Worm (Caenorhabditis elegans) whole organism, L4 larva: ENCODE measurements around the gene srh-194.

Experiments used
- D1046.2 ChIP-seq: fragments of 200-800 bp; sonication (Bioruptor generic); IDR thresholded peaks from 2 replicates; pipeline ENCODE4 v1.3.6; 2022; ENCODE audit warnings: missing genetic modification characterization, missing compliant biosample characterization
- F10B5.3 ChIP-seq: sonication (generic microtip); optimal IDR thresholded peaks from 2 replicates; lab custom pipeline; 2016; ENCODE audit warnings: mild to moderate bottlenecking, missing genetic modification characterization, missing compliant biosample characterization
- F37D6.2 ChIP-seq: sonication (generic microtip); optimal IDR thresholded peaks from 2 replicates; lab custom pipeline; 2016; ENCODE audit warnings: mild to moderate bottlenecking, missing genetic modification characterization, missing compliant biosample characterization
- F44E2.7 ChIP-seq: fragments of 200-800 bp; sonication (Bioruptor generic); IDR thresholded peaks from 2 replicates; pipeline ENCODE4 v2.1.2; 2022; ENCODE audit warnings: missing genetic modification characterization, missing compliant biosample characterization
- R02D3.7 ChIP-seq: fragments of 150-350 bp; sonication (generic microtip); optimal IDR thresholded peaks from 3 replicates; lab custom pipeline; 2014; ENCODE audit warnings: missing biosample characterization, missing genetic modification characterization
- Y48G9A.11 ChIP-seq: fragments of 200-800 bp; sonication (Bioruptor generic); IDR thresholded peaks from 2 replicates; pipeline ENCODE4 v1.3.6; 2022; ENCODE audit warnings: missing genetic modification reagents, missing genetic modification characterization, missing compliant biosample characterization
- ZK546.5 ChIP-seq, 2 experiments: sonication (generic microtip); optimal IDR thresholded peaks; 2 replicates each; lab custom pipeline; 2017; ENCODE audit warnings: missing biosample characterization in 2 of 2, missing genetic modification characterization in 2 of 2
- aha-1 ChIP-seq: fragments of 150-350 bp; peaks from one replicate; lab custom pipeline; 2014; ENCODE audit warnings: missing biosample characterization, missing genetic modification characterization
- arid-1 ChIP-seq: fragments of 200-800 bp; sonication (Bioruptor generic); conservative IDR thresholded peaks from 2 replicates; pipeline ENCODE4 v1.3.6; 2022; ENCODE audit warnings: missing genetic modification reagents, missing genetic modification characterization, missing compliant biosample characterization
- ceh-32 ChIP-seq: sonication (generic microtip); optimal IDR thresholded peaks from 2 replicates; lab custom pipeline; 2016; ENCODE audit warnings: mild to moderate bottlenecking, missing genetic modification characterization, missing compliant biosample characterization; ENCODE audit not compliant: poor library complexity
- ceh-82 ChIP-seq: sonication (generic microtip); optimal IDR thresholded peaks from 2 replicates; lab custom pipeline; 2017; ENCODE audit warnings: missing biosample characterization, missing genetic modification characterization
- ces-1 ChIP-seq: fragments of 150-350 bp; sonication (generic microtip); optimal IDR thresholded peaks from 4 replicates; lab custom pipeline; 2014; ENCODE audit warnings: missing biosample characterization, missing genetic modification reagents, missing genetic modification characterization
- ctbp-1 ChIP-seq: fragments of 200-800 bp; sonication (Bioruptor generic); IDR thresholded peaks from 2 replicates; pipeline ENCODE4 v1.3.6; 2022; ENCODE audit warnings: missing genetic modification reagents, missing genetic modification characterization, missing compliant biosample characterization
- daf-19 ChIP-seq: fragments of 200-800 bp; sonication (Bioruptor generic); conservative IDR thresholded peaks from 2 replicates; pipeline ENCODE4 v1.3.6; 2022; ENCODE audit warnings: missing genetic modification characterization, missing compliant biosample characterization
- dmd-9 ChIP-seq: fragments of 200-800 bp; sonication (Bioruptor generic); IDR thresholded peaks from 2 replicates; pipeline ENCODE4 v1.3.6; 2022; ENCODE audit warnings: missing genetic modification reagents, missing genetic modification characterization, missing compliant biosample characterization
- dpl-1 ChIP-seq: fragments of 150-350 bp; optimal IDR thresholded peaks from 2 replicates; lab custom pipeline; 2014; ENCODE audit warnings: missing biosample characterization, missing genetic modification reagents, missing genetic modification characterization
- dve-1 ChIP-seq: sonication (generic microtip); optimal IDR thresholded peaks from 2 replicates; lab custom pipeline; 2017; ENCODE audit warnings: antibody characterized with exemption, mild to moderate bottlenecking, missing genetic modification characterization, missing compliant biosample characterization; ENCODE audit not compliant: insufficient read depth
- fkh-10 ChIP-seq: fragments of 150-350 bp; optimal IDR thresholded peaks from 2 replicates; lab custom pipeline; 2014; ENCODE audit warnings: missing biosample characterization, missing genetic modification reagents, missing genetic modification characterization
- fos-1 ChIP-seq: fragments of 150-350 bp; optimal IDR thresholded peaks from 2 replicates; lab custom pipeline; 2014; ENCODE audit warnings: missing biosample characterization, missing genetic modification characterization
- hlh-30 ChIP-seq: sonication (generic microtip); optimal IDR thresholded peaks from 2 replicates; lab custom pipeline; 2017; ENCODE audit warnings: antibody characterized with exemption, mild to moderate bottlenecking, missing genetic modification characterization, missing compliant biosample characterization; ENCODE audit not compliant: insufficient read depth
- lim-7 ChIP-seq: fragments of 200-800 bp; sonication (Bioruptor generic); IDR thresholded peaks from 2 replicates; pipeline ENCODE4 v1.3.6; 2022; ENCODE audit warnings: missing genetic modification characterization, missing compliant biosample characterization
- lin-1 ChIP-seq: fragments of 200-800 bp; sonication (Bioruptor generic); IDR thresholded peaks from 2 replicates; pipeline ENCODE4 v1.3.6; 2022; ENCODE audit warnings: missing genetic modification reagents, missing genetic modification characterization, missing compliant biosample characterization
- lin-29 ChIP-seq: fragments of 200-800 bp; sonication (Bioruptor generic); IDR thresholded peaks from 2 replicates; pipeline ENCODE4 v1.3.6; 2022; ENCODE audit warnings: missing genetic modification reagents, missing genetic modification characterization, missing compliant biosample characterization
- lin-38 ChIP-seq: fragments of 200-800 bp; sonication (Bioruptor generic); IDR thresholded peaks from 2 replicates; pipeline ENCODE4 v1.3.6; 2022; ENCODE audit warnings: missing genetic modification reagents, missing genetic modification characterization, missing compliant biosample characterization
- lsy-2 ChIP-seq, 2 experiments: fragments of 150-350 bp in 1 of 2; sonication (generic microtip) in 1 of 2; optimal IDR thresholded peaks; 2 replicates each; lab custom pipeline; 2014 to 2017; ENCODE audit warnings: missing biosample characterization in 2 of 2, missing genetic modification characterization in 2 of 2
- mdt-29 ChIP-seq: fragments of 200-800 bp; sonication (Bioruptor generic); IDR thresholded peaks from 2 replicates; pipeline ENCODE4 v1.3.6; 2022; ENCODE audit warnings: missing genetic modification reagents, missing genetic modification characterization, missing compliant biosample characterization
- mep-1 ChIP-seq: fragments of 150-350 bp; sonication (generic microtip); optimal IDR thresholded peaks from 3 replicates; lab custom pipeline; 2014; ENCODE audit warnings: missing biosample characterization, missing genetic modification characterization
- nhr-10 ChIP-seq: fragments of 150-350 bp; optimal IDR thresholded peaks from 2 replicates; lab custom pipeline; 2014; ENCODE audit warnings: missing biosample characterization, missing genetic modification characterization
- nhr-11 ChIP-seq: fragments of 150-350 bp; optimal IDR thresholded peaks from 2 replicates; lab custom pipeline; 2014; ENCODE audit warnings: missing biosample characterization, missing genetic modification characterization
- nhr-6 ChIP-seq: fragments of 150-350 bp; optimal IDR thresholded peaks from 2 replicates; lab custom pipeline; 2014; ENCODE audit warnings: missing biosample characterization, missing genetic modification characterization
- nhr-77 ChIP-seq: fragments of 150-350 bp; optimal IDR thresholded peaks from 2 replicates; lab custom pipeline; 2014; ENCODE audit warnings: missing biosample characterization, missing genetic modification characterization
- sdz-12 ChIP-seq: fragments of 200-800 bp; sonication (Bioruptor generic); optimal IDR thresholded peaks from 2 replicates; lab custom pipeline; 2018; ENCODE audit warnings: mild to moderate bottlenecking, missing genetic modification characterization, missing compliant biosample characterization
- snpc-1.2 ChIP-seq: fragments of 200-800 bp; sonication (Bioruptor generic); IDR thresholded peaks from 2 replicates; pipeline ENCODE4 v1.3.6; 2022; ENCODE audit warnings: missing genetic modification reagents, missing genetic modification characterization, missing compliant biosample characterization
- snpc-4 ChIP-seq: fragments of 150-350 bp; optimal IDR thresholded peaks from 2 replicates; lab custom pipeline; 2014; ENCODE audit warnings: missing biosample characterization, missing genetic modification characterization
- spr-3 ChIP-seq: fragments of 200-800 bp; sonication (Bioruptor generic); optimal IDR thresholded peaks from 2 replicates; lab custom pipeline; 2018; ENCODE audit warnings: mild to moderate bottlenecking, missing genetic modification characterization, missing compliant biosample characterization
- tra-1 ChIP-seq: fragments of 200-800 bp; sonication (Bioruptor generic); IDR thresholded peaks from 2 replicates; pipeline ENCODE4 v1.3.6; 2022; ENCODE audit warnings: missing genetic modification reagents, missing genetic modification characterization, missing compliant biosample characterization
- unc-62 ChIP-seq, 3 experiments: fragments of 150-350 bp in 1 of 3; sonication (generic microtip); optimal IDR thresholded peaks in 2 of 3; peaks in 1 of 3; 1 replicate in 1 of 3; 2 replicates in 2 of 3; lab custom pipeline; 2014 to 2017; ENCODE audit warnings: missing biosample characterization in 3 of 3, missing genetic modification characterization in 3 of 3, missing genetic modification reagents in 3 of 3, missing genotype in 1 of 3
- zfp-2 ChIP-seq: sonication (generic microtip); optimal IDR thresholded peaks from 2 replicates; lab custom pipeline; 2016; ENCODE audit warnings: mild to moderate bottlenecking, missing genetic modification characterization, missing compliant biosample characterization
- zip-11 ChIP-seq: fragments of 200-800 bp; sonication (Bioruptor generic); IDR thresholded peaks from 2 replicates; pipeline ENCODE4 v1.3.6; 2022; ENCODE audit warnings: missing genetic modification characterization, missing compliant biosample characterization
- zip-2 ChIP-seq: fragments of 150-350 bp; optimal IDR thresholded peaks from 2 replicates; lab custom pipeline; 2014; ENCODE audit warnings: missing biosample characterization, missing genetic modification characterization

The srh-194 gene

DNA sequence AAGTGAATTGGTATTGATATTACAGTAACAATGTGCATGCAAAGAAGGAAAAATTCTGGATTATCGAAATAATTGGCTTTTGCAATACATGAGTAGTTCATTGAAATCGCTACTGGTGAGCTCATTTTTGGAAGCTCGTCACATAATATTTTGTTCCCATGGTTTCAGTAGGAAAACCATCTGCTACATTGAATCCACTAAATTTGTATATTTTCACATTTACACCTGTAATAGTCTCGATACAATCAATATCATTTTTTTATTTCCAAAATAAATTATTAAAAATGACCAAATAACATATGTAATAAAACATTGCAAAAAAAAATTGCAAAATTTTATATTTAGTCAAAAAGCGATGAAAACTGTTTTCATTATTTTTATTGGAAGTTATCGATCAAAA lies 21.7 kb upstream of the srh-194 start, which contains the start of gene srh-192:
srh-192 (minus strand) TSS at position 101 of the 400 bp plus-strand sequence.
- TF ChIP-seq lsy-2 (tag; optimal IDR thresholded peaks at IDR 0.05; lab: Kevin White, UChicago) (no peak), unc-62 (GFP tag; optimal IDR thresholded peaks at IDR 0.05 in 1 of 2; lab: Kevin White, UChicago) (peak in 1 of 2 experiments; percentile 15), unc-62 (tag; optimal IDR thresholded peaks at IDR 0.05; lab: Kevin White, UChicago) (no peak)

DNA sequence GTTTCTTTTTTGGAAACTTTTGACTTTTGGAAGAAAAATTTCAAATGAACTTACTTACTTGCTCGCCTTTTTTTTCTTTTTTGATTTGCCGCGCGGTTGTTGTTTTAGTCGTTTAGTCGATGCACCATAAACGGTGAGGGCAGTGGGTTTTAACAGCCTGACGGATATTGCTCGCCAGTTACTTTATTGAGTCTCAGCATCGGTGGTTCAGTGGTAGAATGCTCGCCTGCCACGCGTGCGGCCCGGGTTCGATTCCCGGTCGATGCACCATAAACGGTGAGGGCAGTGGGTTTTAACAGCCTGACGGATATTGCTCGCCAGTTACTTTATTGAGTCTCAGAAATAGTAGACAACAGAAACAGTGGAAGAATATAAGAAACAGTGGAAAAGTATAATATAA lies 17.1 kb upstream of the srh-194 start:
- 0 out of 2 replicates have a peak, but pooled peaks have one; percentile 14 for TF ChIP-seq tra-1 (GFP tag; lab: Robert Waterston, UW)
- peak; percentile 49; the same call in 1 of the 2 replicates for TF ChIP-seq lim-7 (GFP tag; lab: Robert Waterston, UW)

DNA sequence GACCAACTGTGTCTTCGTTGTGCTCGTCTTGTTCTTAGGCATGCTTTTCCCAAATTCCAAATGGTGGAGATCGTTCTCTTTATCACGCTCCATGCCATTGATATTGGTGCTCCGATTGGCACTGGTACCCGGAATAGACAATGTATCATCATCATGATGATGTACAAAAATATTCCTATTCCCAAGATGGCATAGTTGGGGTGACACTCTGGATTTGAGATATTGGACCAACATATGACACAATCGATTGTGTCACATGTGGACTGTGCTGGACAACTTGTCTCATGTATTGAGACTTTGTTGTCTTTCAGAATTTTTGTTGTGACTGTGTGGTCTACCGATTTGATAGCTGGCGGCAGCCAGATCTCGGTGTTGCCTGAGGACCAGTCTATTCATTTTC lies 10.9 kb upstream of the srh-194 start:
- TF ChIP-seq daf-19 (GFP tag; lab: Robert Waterston, UW) (no peak), nhr-77 (no peak), hlh-30 (tag; lab: Kevin White, UChicago) (no peak), nhr-6 (tag; lab: Kevin White, UChicago) (no peak), arid-1 (GFP tag; lab: Robert Waterston, UW) (no peak), snpc-1.2 (GFP tag; lab: Robert Waterston, UW) (no peak), ceh-82 (tag; lab: Kevin White, UChicago) (no peak), nhr-10 (tag; lab: Kevin White, UChicago) (no peak), aha-1 (tag; lab: Kevin White, UChicago) (peak; percentile 92)

DNA sequence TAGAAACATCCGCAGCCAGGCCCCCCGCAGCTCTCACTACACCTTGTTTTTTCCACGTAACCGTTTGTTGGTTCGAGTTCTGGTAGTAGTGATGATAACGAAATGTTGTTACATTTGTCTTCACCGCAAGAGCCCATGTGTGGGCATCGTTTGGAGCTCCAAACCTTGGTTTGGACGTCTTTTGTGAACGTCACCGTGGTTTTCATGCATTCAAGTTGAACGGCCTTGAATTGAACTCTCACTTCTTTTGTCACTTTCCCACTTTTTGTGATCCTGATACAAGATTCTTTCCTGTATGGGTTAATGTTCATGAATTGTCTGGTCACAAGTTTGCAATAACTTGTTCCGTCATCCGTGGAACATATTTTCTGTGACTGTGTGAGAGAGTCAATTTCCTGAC lies 10.5 kb upstream of the srh-194 start:
- TF ChIP-seq aha-1 (tag; lab: Kevin White, UChicago) (peak; percentile 90), lim-7 (GFP tag; lab: Robert Waterston, UW) (0 out of 2 replicates have a peak, but pooled peaks have one; percentile 43), R02D3.7 (tag; lab: Kevin White, UChicago) (no peak)

DNA sequence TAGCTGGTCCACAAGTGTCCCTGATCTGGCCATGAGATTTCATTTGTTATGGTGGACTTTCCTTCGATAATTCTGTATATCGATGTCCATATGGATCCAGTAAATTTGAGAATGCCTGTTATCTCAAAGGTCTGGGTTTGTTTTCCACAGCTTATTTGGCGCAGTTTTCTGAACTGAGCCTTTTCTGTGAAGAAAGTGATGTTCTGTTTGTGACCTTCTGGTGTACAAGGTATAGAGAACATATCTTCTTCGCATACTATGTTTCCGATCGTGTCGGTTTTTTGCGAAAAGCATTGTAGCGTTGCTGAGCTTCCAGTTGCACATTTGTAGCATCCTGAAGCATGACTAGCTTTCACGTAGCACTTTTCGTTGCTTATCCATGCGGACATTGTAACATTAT lies 9.5 kb upstream of the srh-194 start:
- TF ChIP-seq ceh-32 (no peak), unc-62 (GFP tag; optimal IDR thresholded peaks at IDR 0.05 in 1 of 2; lab: Kevin White, UChicago) (peak in 1 of 2 experiments; percentile 97), unc-62 (tag; optimal IDR thresholded peaks at IDR 0.05; lab: Kevin White, UChicago) (no peak)

DNA sequence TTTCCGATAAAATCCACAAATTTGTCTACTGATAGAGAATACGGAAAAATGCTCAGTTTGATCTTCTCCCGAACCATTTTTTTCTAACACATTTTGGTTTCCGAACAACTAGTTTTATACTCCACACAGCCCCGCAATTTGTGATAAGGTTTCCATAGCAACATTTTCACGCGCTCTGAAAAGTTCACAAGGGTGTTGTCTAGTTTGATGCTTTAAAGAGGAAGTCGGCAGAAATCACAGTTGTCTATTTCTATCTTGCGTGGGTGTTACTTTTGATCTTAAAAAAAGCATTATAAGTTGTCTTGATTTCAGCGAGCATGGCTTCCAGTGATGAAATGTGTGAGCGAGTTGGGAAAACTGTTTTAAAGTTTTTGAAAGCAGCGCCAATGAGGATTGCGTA lies 6.4 kb upstream of the srh-194 start, which contains the start of gene ZC132.3:
ZC132.3 (minus strand) TSS at position 101 of the 400 bp plus-strand sequence.
- TF ChIP-seq nhr-10 (tag; lab: Kevin White, UChicago) (no peak), lin-1 (GFP tag; lab: Robert Waterston, UW) (no peak), F10B5.3 (tag; lab: Kevin White, UChicago) (no peak), lin-29 (GFP tag; lab: Robert Waterston, UW) (no peak), Y48G9A.11 (GFP tag; lab: Robert Waterston, UW) (no peak), F37D6.2 (no peak), ZK546.5 (tag; optimal IDR thresholded peaks at IDR 0.05; lab: Kevin White, UChicago) (no peak), ceh-82 (tag; lab: Kevin White, UChicago) (no peak), sdz-12 (GFP tag; lab: Kevin White, UChicago) (no peak), ces-1 (no peak), mep-1 (tag; lab: Kevin White, UChicago) (no peak), fkh-10 (GFP tag; lab: Kevin White, UChicago) (no peak)

DNA sequence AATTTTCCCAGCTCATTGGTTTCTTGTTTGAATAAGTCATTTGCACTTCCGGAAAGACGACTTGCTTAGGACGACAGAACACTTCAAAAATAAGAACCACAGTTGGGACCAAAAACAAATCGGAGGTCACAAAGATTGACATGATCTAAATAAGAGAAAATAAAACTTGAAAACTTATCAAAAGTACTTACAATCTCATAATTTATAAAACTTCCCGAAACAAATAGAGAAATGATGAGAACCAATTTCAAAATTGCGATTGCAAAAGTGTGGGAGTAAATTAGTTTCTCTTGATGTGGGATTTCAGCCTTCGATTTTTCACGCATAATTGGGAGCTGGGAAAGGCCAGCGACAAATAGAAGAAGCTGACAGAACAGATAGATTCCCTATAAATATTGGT lies 5.3 kb upstream of the srh-194 start, which contains the start of gene ZC132.11:
ZC132.11 (minus strand) TSS at position 101 of the 400 bp plus-strand sequence.
- no peak for TF ChIP-seq dpl-1
- TF ChIP-seq nhr-11 (tag; lab: Kevin White, UChicago), result no peak
- TF ChIP-seq mdt-29 (GFP tag; lab: Robert Waterston, UW), result no peak
- TF ChIP-seq snpc-4 (tag; lab: Kevin White, UChicago), result no peak
- no peak for TF ChIP-seq dve-1 (tag; lab: Kevin White, UChicago)
- TF ChIP-seq daf-19 (GFP tag; lab: Robert Waterston, UW), result no peak
- TF ChIP-seq D1046.2 (GFP tag; lab: Robert Waterston, UW), result no peak
- no peak for TF ChIP-seq fos-1 (tag; lab: Kevin White, UChicago)
- TF ChIP-seq zip-11 (GFP tag; lab: Robert Waterston, UW), result no peak
- no peak for TF ChIP-seq ctbp-1 (GFP tag; lab: Robert Waterston, UW)
- TF ChIP-seq zip-2, result no peak
- TF ChIP-seq lin-38 (GFP tag; lab: Robert Waterston, UW), result no peak
- no peak for TF ChIP-seq spr-3 (GFP tag; lab: Kevin White, UChicago)
- no peak for TF ChIP-seq F44E2.7 (GFP tag; lab: Robert Waterston, UW)
- no peak for TF ChIP-seq zfp-2 (tag; lab: Kevin White, UChicago)
- no peak for TF ChIP-seq ceh-32
- TF ChIP-seq dmd-9 (GFP tag; lab: Robert Waterston, UW), result no peak
